Fruit fly (Drosophila melanogaster) whole organism, pupa: Measurements from ENCODE around the gene CG13010.

ENCODE experiments used
- CG10348 ChIP-seq: fragments of 200-800 bp; sonication (Bioruptor generic); IDR thresholded peaks from 2 replicates; pipeline ENCODE4 v1.3.6; 2022; ENCODE audit warnings: missing biosample characterization, missing genetic modification characterization
- CG12605 ChIP-seq: fragments of 200-800 bp; sonication (Bioruptor generic); IDR thresholded peaks from 2 replicates; pipeline ENCODE4 v1.3.6; 2022; ENCODE audit warnings: missing biosample characterization, missing genetic modification characterization
- CG13204 ChIP-seq: fragments of 200-800 bp; sonication (Bioruptor generic); optimal IDR thresholded peaks from 2 replicates; lab custom pipeline; 2018; ENCODE audit warnings: missing biosample characterization, mild to moderate bottlenecking, missing genetic modification characterization, moderate library complexity
- CG14655 ChIP-seq: fragments of 200-800 bp; sonication (Bioruptor generic); optimal IDR thresholded peaks from 3 replicates; lab custom pipeline; 2017; ENCODE audit warnings: mild to moderate bottlenecking, missing biosample characterization, missing genetic modification reagents, missing genetic modification characterization
- CG15710 ChIP-seq: fragments of 200-800 bp; sonication (Bioruptor generic); optimal IDR thresholded peaks from 2 replicates; lab custom pipeline; 2018; ENCODE audit warnings: missing biosample characterization, mild to moderate bottlenecking, missing genetic modification characterization, moderate library complexity
- CG17806 ChIP-seq: fragments of 200-800 bp; sonication (Bioruptor generic); optimal IDR thresholded peaks from 2 replicates; lab custom pipeline; 2018; ENCODE audit warnings: missing biosample characterization, mild to moderate bottlenecking, missing genetic modification characterization, moderate library complexity
- CG32121 ChIP-seq: fragments of 200-800 bp; sonication (Bioruptor generic); IDR thresholded peaks from 2 replicates; pipeline ENCODE4 v1.3.6; 2022; ENCODE audit warnings: missing biosample characterization, missing genetic modification characterization
- CG34367 ChIP-seq: fragments of 200-800 bp; sonication (Bioruptor generic); optimal IDR thresholded peaks from 2 replicates; lab custom pipeline; 2018; ENCODE audit warnings: missing biosample characterization, mild to moderate bottlenecking, missing genetic modification characterization
- CG4496 ChIP-seq: fragments of 200-800 bp; sonication (Bioruptor generic); IDR thresholded peaks from 3 replicates; pipeline ENCODE4 v1.3.6; 2022; ENCODE audit warnings: missing biosample characterization, missing genetic modification characterization
- CG8159 ChIP-seq: fragments of 200-800 bp; sonication (Bioruptor generic); optimal IDR thresholded peaks from 3 replicates; lab custom pipeline; 2018; ENCODE audit warnings: missing biosample characterization, mild to moderate bottlenecking, missing genetic modification characterization, moderate library complexity
- CG8301 ChIP-seq: fragments of 200-800 bp; sonication (Bioruptor generic); optimal IDR thresholded peaks from 2 replicates; lab custom pipeline; 2018; ENCODE audit warnings: missing biosample characterization, mild to moderate bottlenecking, missing genetic modification characterization
- CG9948 ChIP-seq: fragments of 200-800 bp; sonication (Bioruptor generic); optimal IDR thresholded peaks from 2 replicates; lab custom pipeline; 2018; ENCODE audit warnings: missing biosample characterization, mild to moderate bottlenecking, missing genetic modification characterization, moderate library complexity
- D1 ChIP-seq: fragments of 200-800 bp; sonication (Bioruptor generic); optimal IDR thresholded peaks from 2 replicates; lab custom pipeline; 2018; ENCODE audit warnings: missing biosample characterization, mild to moderate bottlenecking, missing genetic modification characterization, moderate library complexity
- EcR ChIP-seq: fragments of 200-800 bp; sonication (Bioruptor generic); optimal IDR thresholded peaks from 3 replicates; lab custom pipeline; 2019; ENCODE audit warnings: missing biosample characterization, missing genetic modification characterization, mild to moderate bottlenecking, moderate library complexity, missing genetic modification reagents
- Ets98B ChIP-seq: fragments of 200-800 bp; sonication (Bioruptor generic); IDR thresholded peaks from 2 replicates; pipeline ENCODE4 v1.3.6; 2022; ENCODE audit warnings: missing biosample characterization, missing genetic modification characterization
- Pif1A ChIP-seq: fragments of 200-800 bp; sonication (Bioruptor generic); optimal IDR thresholded peaks from 3 replicates; lab custom pipeline; 2016; ENCODE audit warnings: missing biosample characterization, missing genetic modification characterization
- Pif1B ChIP-seq: fragments of 200-800 bp; sonication (Bioruptor generic); optimal IDR thresholded peaks from 3 replicates; lab custom pipeline; 2016; ENCODE audit warnings: missing biosample characterization, missing genetic modification characterization
- Snoo ChIP-seq: fragments of 200-800 bp; sonication (Bioruptor generic); optimal IDR thresholded peaks from 3 replicates; lab custom pipeline; 2017; ENCODE audit warnings: missing biosample characterization, mild to moderate bottlenecking, missing genetic modification characterization, inconsistent platforms
- fd96Ca ChIP-seq: fragments of 200-800 bp; sonication (Bioruptor generic); IDR thresholded peaks from 3 replicates; pipeline ENCODE4 v1.3.6; 2022; ENCODE audit warnings: missing biosample characterization, missing genetic modification characterization
- gl ChIP-seq: fragments of 200-800 bp; sonication (Bioruptor generic); optimal IDR thresholded peaks from 2 replicates; lab custom pipeline; 2018; ENCODE audit warnings: missing biosample characterization, mild to moderate bottlenecking, missing genetic modification characterization
- rn ChIP-seq: fragments of 200-800 bp; sonication (Bioruptor generic); IDR thresholded peaks from 2 replicates; pipeline ENCODE4 v1.3.6; 2022; ENCODE audit warnings: missing biosample characterization, missing genetic modification characterization

CG13010 gene

dm6 chrX:16678845-16679347 is at the start of gene CG13010, which contains the start of gene sing:
TSS of gene CG13010 (minus strand) at chrX:16678945.
TSS of gene sing (plus strand) at chrX:16679297.
- no peak for TF ChIP-seq CG8301 (tag; lab: Kevin White, UChicago)
- TF ChIP-seq rn: no peak
- no peak for TF ChIP-seq gl (tag; lab: Kevin White, UChicago)
- TF ChIP-seq CG14655 (GFP tag; lab: Kevin White, UChicago): no peak
- no peak for TF ChIP-seq Snoo (tag; lab: Kevin White, UChicago)
- no peak for TF ChIP-seq Pif1A (GFP tag; lab: Kevin White, UChicago)
- no peak for TF ChIP-seq D1
- no peak for TF ChIP-seq fd96Ca (GFP tag; lab: Robert Waterston, UW)
- no peak for TF ChIP-seq Ets98B
- TF ChIP-seq Pif1B (GFP tag; lab: Kevin White, UChicago): no peak
- no peak for TF ChIP-seq CG15710 (tag; lab: Kevin White, UChicago)
- TF ChIP-seq CG4496 (GFP tag; lab: Robert Waterston, UW): no peak
- no peak for TF ChIP-seq CG10348 (GFP tag; lab: Robert Waterston, UW)
- TF ChIP-seq CG34367: no peak
- TF ChIP-seq CG8159 (tag; lab: Kevin White, UChicago): no peak
- no peak for TF ChIP-seq CG12605 (GFP tag; lab: Robert Waterston, UW)

- TF ChIP-seq Snoo (tag; lab: Kevin White, UChicago) (no peak), rn (no peak)
Measured at dm6 chrX:16724544-16724943, 45.8 kb upstream of the CG13010 start.

- peak; percentile 22; the same call in 1 of the 2 replicates for TF ChIP-seq CG10348 (GFP tag; lab: Robert Waterston, UW)
- peak; percentile 51 for TF ChIP-seq CG15710 (tag; lab: Kevin White, UChicago)
- peak; percentile 53 for TF ChIP-seq CG14655 (GFP tag; lab: Kevin White, UChicago)
- TF ChIP-seq CG34367: peak; percentile 81
- no peak for TF ChIP-seq D1
- peak; percentile 43; the same call in 1 of the 2 replicates for TF ChIP-seq Ets98B
- TF ChIP-seq rn: peak; percentile 8; the same call in 1 of the 2 replicates
- peak; percentile 92 for TF ChIP-seq gl (tag; lab: Kevin White, UChicago)
- peak; percentile 60 for TF ChIP-seq CG17806 (tag; lab: Kevin White, UChicago)
- 0 out of 3 replicates have a peak, but pooled peaks have one; percentile 42 for TF ChIP-seq fd96Ca (GFP tag; lab: Robert Waterston, UW)
- peak; percentile 65 for TF ChIP-seq Snoo (tag; lab: Kevin White, UChicago)
- TF ChIP-seq Pif1A (GFP tag; lab: Kevin White, UChicago): no peak
- TF ChIP-seq CG32121 (GFP tag; lab: Robert Waterston, UW): peak; percentile 67
- TF ChIP-seq CG13204: peak; percentile 82
- TF ChIP-seq Pif1B (GFP tag; lab: Kevin White, UChicago): no peak
- TF ChIP-seq CG8159 (tag; lab: Kevin White, UChicago): peak; percentile 64
- TF ChIP-seq CG12605 (GFP tag; lab: Robert Waterston, UW): peak; percentile 31; the same call in 1 of the 2 replicates
- TF ChIP-seq CG8301 (tag; lab: Kevin White, UChicago): peak; percentile 46
- TF ChIP-seq EcR (GFP tag; lab: Kevin White, UChicago): peak; percentile 70
- peak; percentile 68 for TF ChIP-seq CG9948 (tag; lab: Kevin White, UChicago)
- TF ChIP-seq CG4496 (GFP tag; lab: Robert Waterston, UW): peak; percentile 57
Measured at dm6 chrX:16723203-16724173, 44.7 kb upstream of the CG13010 start.

- TF ChIP-seq CG4496 (GFP tag; lab: Robert Waterston, UW) (no peak), Snoo (tag; lab: Kevin White, UChicago) (no peak), CG14655 (GFP tag; lab: Kevin White, UChicago) (no peak), CG13204 (no peak), CG32121 (GFP tag; lab: Robert Waterston, UW) (no peak), CG34367 (no peak), Ets98B (no peak), CG17806 (tag; lab: Kevin White, UChicago) (no peak), CG15710 (tag; lab: Kevin White, UChicago) (no peak)
Measured at dm6 chrX:16721168-16721567, 42.4 kb upstream of the CG13010 start, which contains the start of the genes CG32572 and CG34325. TSS of gene CG32572 (plus strand) at chrX:16721183. TSS of gene CG34325 (minus strand) at chrX:16721411.

- TF ChIP-seq CG9948 (tag; lab: Kevin White, UChicago) (no peak), CG17806 (tag; lab: Kevin White, UChicago) (no peak), rn (no peak), CG4496 (GFP tag; lab: Robert Waterston, UW) (no peak), gl (tag; lab: Kevin White, UChicago) (no peak), CG8159 (tag; lab: Kevin White, UChicago) (no peak), CG15710 (tag; lab: Kevin White, UChicago) (no peak), Pif1A (GFP tag; lab: Kevin White, UChicago) (no peak), CG10348 (GFP tag; lab: Robert Waterston, UW) (no peak), Snoo (tag; lab: Kevin White, UChicago) (no peak), CG13204 (no peak), CG12605 (GFP tag; lab: Robert Waterston, UW) (no peak), CG14655 (GFP tag; lab: Kevin White, UChicago) (no peak), fd96Ca (GFP tag; lab: Robert Waterston, UW) (no peak), Ets98B (no peak)
Measured at dm6 chrX:16718169-16718723, 39.5 kb upstream of the CG13010 start.
